Worm (Caenorhabditis elegans) whole organism, L4 larva: ENCODE data around the gene hlh-13.

Experiments
- ces-1 ChIP-seq: fragments of 150-350 bp; sonication (generic microtip); optimal IDR thresholded peaks from 4 replicates; lab custom pipeline; 2014; ENCODE audit warnings: missing biosample characterization, missing genetic modification reagents, missing genetic modification characterization
- fos-1 ChIP-seq: fragments of 150-350 bp; optimal IDR thresholded peaks from 2 replicates; lab custom pipeline; 2014; ENCODE audit warnings: missing biosample characterization, missing genetic modification characterization
- gei-8 ChIP-seq: fragments of 200-800 bp; sonication (Bioruptor generic); optimal IDR thresholded peaks from 2 replicates; lab custom pipeline; 2018; ENCODE audit warnings: mild to moderate bottlenecking, missing genetic modification characterization, missing compliant biosample characterization
- lin-1 ChIP-seq: fragments of 200-800 bp; sonication (Bioruptor generic); IDR thresholded peaks from 2 replicates; pipeline ENCODE4 v1.3.6; 2022; ENCODE audit warnings: missing genetic modification reagents, missing genetic modification characterization, missing compliant biosample characterization
- lin-13 ChIP-seq: fragments of 150-350 bp; optimal IDR thresholded peaks from 2 replicates; lab custom pipeline; 2014; ENCODE audit warnings: missing biosample characterization, missing genetic modification reagents, missing genetic modification characterization
- lin-15B ChIP-seq: fragments of 150-350 bp; sonication (generic microtip); optimal IDR thresholded peaks from 3 replicates; lab custom pipeline; 2014; ENCODE audit warnings: missing biosample characterization, missing genetic modification characterization
- lsy-2 ChIP-seq, 2 experiments: fragments of 150-350 bp in 1 of 2; sonication (generic microtip) in 1 of 2; optimal IDR thresholded peaks; 2 replicates each; lab custom pipeline; 2014 to 2017; ENCODE audit warnings: missing biosample characterization in 2 of 2, missing genetic modification characterization in 2 of 2
- mdl-1 ChIP-seq, 2 experiments: fragments of 150-350 bp in 1 of 2; sonication (generic microtip) in 1 of 2; optimal IDR thresholded peaks; 2 replicates each; lab custom pipeline; 2014 to 2017; ENCODE audit warnings: missing biosample characterization in 2 of 2, missing genetic modification characterization in 2 of 2
- nhr-28 ChIP-seq: fragments of 150-350 bp; optimal IDR thresholded peaks from 2 replicates; lab custom pipeline; 2014; ENCODE audit warnings: missing biosample characterization, missing genetic modification characterization
- pqm-1 ChIP-seq: sonication (generic microtip); optimal IDR thresholded peaks from 2 replicates; lab custom pipeline; 2017; ENCODE audit warnings: missing biosample characterization, missing genetic modification characterization
- unc-62 ChIP-seq, 3 experiments: fragments of 150-350 bp in 1 of 3; sonication (generic microtip); optimal IDR thresholded peaks in 2 of 3; peaks in 1 of 3; 1 replicate in 1 of 3; 2 replicates in 2 of 3; lab custom pipeline; 2014 to 2017; ENCODE audit warnings: missing biosample characterization in 3 of 3, missing genetic modification characterization in 3 of 3, missing genetic modification reagents in 3 of 3, missing genotype in 1 of 3

DNA sequence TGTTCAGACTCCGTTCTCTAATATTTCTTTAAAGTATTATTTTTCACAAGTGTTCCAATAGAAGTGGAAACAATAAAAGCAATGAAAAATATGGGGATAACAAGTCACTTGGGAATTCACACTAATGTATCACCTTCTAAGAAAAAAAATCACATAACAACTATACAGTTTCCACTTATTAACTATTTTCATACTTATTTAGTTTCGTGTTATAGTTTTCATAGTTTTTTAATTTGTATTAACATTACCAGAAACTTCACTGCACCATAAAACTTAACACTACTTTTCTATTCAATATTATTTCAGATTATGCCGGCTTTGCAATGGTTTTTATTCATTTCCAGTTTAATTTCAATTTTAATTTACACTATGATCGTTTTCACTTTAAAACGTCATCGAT is 3.0 kb downstream of the hlh-13 start, which contains the start of gene srv-5:
- no peak for TF ChIP-seq fos-1
- no peak for TF ChIP-seq lin-13 (GFP tag; lab: Kevin White, UChicago)
- no peak for TF ChIP-seq unc-62 (GFP tag; optimal IDR thresholded peaks at IDR 0.05 in 1 of 2; lab: Kevin White, UChicago)
- no peak for TF ChIP-seq unc-62 (tag; optimal IDR thresholded peaks at IDR 0.05; lab: Kevin White, UChicago)
- TF ChIP-seq lin-1 (GFP tag; lab: Robert Waterston, UW) = no peak
- no peak for TF ChIP-seq ces-1 (GFP tag; lab: Kevin White, UChicago)
- TF ChIP-seq lsy-2 (tag; optimal IDR thresholded peaks at IDR 0.05; lab: Kevin White, UChicago) = no peak
- no peak for TF ChIP-seq pqm-1 (tag; lab: Kevin White, UChicago)
- TF ChIP-seq nhr-28 (tag; lab: Kevin White, UChicago) = no peak
- TF ChIP-seq lin-15B = no peak
- TF ChIP-seq gei-8 (GFP tag; lab: Kevin White, UChicago) = no peak
- TF ChIP-seq mdl-1 (tag; optimal IDR thresholded peaks at IDR 0.05; lab: Kevin White, UChicago) = no peak
